Fruit fly (Drosophila melanogaster): ENCODE results near the gene PolA1.
A peak's percentile ranks its signal among the peaks of the same experiment; 100 is the strongest.

PolA1 gene

dm6 chr3R:21656492-21657484 is 14.8 kb downstream of the PolA1 start (continued):
- TF ChIP-seq esn (GFP tag; optimal IDR thresholded peaks at IDR 0.05) (peak; percentile 79), CG34406 (GFP tag; optimal IDR thresholded peaks at IDR 0.05) (peak; percentile 83), CG10631 (GFP tag; optimal IDR thresholded peaks at IDR 0.05) (peak; percentile 83), Sox102F (GFP tag; optimal IDR thresholded peaks at IDR 0.05) (peak; percentile 54), Sox15 (GFP tag; optimal IDR thresholded peaks at IDR 0.05) (peak; percentile 67), achi (GFP tag; optimal IDR thresholded peaks at IDR 0.05) (peak; percentile 73), Ets96B (tag; optimal IDR thresholded peaks at IDR 0.05) (peak; percentile 76), CG4318 (GFP tag; optimal IDR thresholded peaks at IDR 0.05) (peak; percentile 58), CG16779 (tag; optimal IDR thresholded peaks at IDR 0.05) (peak; percentile 7), CG9139 (GFP tag; optimal IDR thresholded peaks at IDR 0.05) (peak; percentile 41), Hr39 (GFP tag; optimal IDR thresholded peaks at IDR 0.05) (peak; percentile 58), svp (GFP tag) (peak; percentile 80), CG6276 (GFP tag; optimal IDR thresholded peaks at IDR 0.05) (peak; percentile 73), CG31627 (GFP tag; optimal IDR thresholded peaks at IDR 0.05) (peak; percentile 60), Eip78C (GFP tag) (peak; percentile 89), fd59A (GFP tag; optimal IDR thresholded peaks at IDR 0.05) (peak; percentile 35), eg (GFP tag; IDR thresholded peaks at IDR 0.05) (peak; percentile 38; the same call in 2 of the 3 replicates), Hr4 (GFP tag; optimal IDR thresholded peaks at IDR 0.05) (peak; percentile 66), CG15336 (GFP tag; IDR thresholded peaks at IDR 0.05) (peak; percentile 50; the same call in 1 of the 2 replicates), lz (GFP tag; optimal IDR thresholded peaks at IDR 0.05) (peak; percentile 64), CG3032 (tag; optimal IDR thresholded peaks at IDR 0.05) (peak; percentile 52)

DNA sequence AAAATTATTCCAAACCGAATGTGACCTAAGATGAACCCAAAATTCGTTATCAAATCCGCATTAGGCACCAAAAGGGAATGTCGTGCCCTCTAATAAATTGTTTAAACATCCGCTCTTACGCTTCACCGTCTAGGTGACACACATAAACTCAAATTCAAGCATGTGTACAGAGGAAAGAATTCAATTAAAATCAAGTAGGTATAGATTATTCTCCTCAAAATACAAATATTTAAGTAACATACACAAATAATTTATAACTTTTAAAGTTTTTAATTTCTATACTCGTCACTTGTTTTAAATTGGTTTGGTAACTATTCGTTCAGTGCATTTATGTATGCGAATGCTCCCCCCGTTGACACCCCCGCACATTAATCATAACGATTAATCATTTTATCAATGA is 16.2 kb downstream of the PolA1 start:
- TF ChIP-seq Gug (GFP tag; IDR thresholded peaks at IDR 0.05) (no peak), Smox (GFP tag; optimal IDR thresholded peaks at IDR 0.05) (peak; percentile 12), CG8119 (GFP tag; IDR thresholded peaks at IDR 0.05) (peak; percentile 45; the same call in 2 of the 3 replicates), fd85E (GFP tag; optimal IDR thresholded peaks at IDR 0.05) (no peak), CG6808 (GFP tag; optimal IDR thresholded peaks at IDR 0.05) (no peak), Met (GFP tag; optimal IDR thresholded peaks at IDR 0.05) (peak; percentile 19), spab (GFP tag; optimal IDR thresholded peaks at IDR 0.05) (no peak), Hr38 (GFP tag; optimal IDR thresholded peaks at IDR 0.05) (no peak), Eip75B (GFP tag; optimal IDR thresholded peaks at IDR 0.05) (no peak), CG8319 (GFP tag; optimal IDR thresholded peaks at IDR 0.05) (no peak), CG15336 (GFP tag; IDR thresholded peaks at IDR 0.05) (peak; percentile 68), vri (GFP tag; optimal IDR thresholded peaks at IDR 0.05) (no peak), Eip78C (GFP tag) (peak; percentile 78), salr (GFP tag; optimal IDR thresholded peaks at IDR 0.05) (no peak), Hr4 (GFP tag; optimal IDR thresholded peaks at IDR 0.05) (no peak), Eip93F (GFP tag; optimal IDR thresholded peaks at IDR 0.05) (no peak), CG32006 (GFP tag; optimal IDR thresholded peaks at IDR 0.05) (peak; percentile 5), achi (GFP tag; optimal IDR thresholded peaks at IDR 0.05) (no peak), CG6854 (GFP tag; optimal IDR thresholded peaks at IDR 0.05) (no peak), CG6792 (GFP tag; optimal IDR thresholded peaks at IDR 0.05) (no peak), CG10631 (GFP tag; optimal IDR thresholded peaks at IDR 0.05) (no peak), esn (GFP tag; optimal IDR thresholded peaks at IDR 0.05) (no peak), CG11294 (GFP tag; IDR thresholded peaks at IDR 0.05) (no peak), Lpt (GFP tag; optimal IDR thresholded peaks at IDR 0.05) (no peak), svp (GFP tag) (peak; percentile 58), CG10669 (GFP tag; optimal IDR thresholded peaks at IDR 0.05) (peak; percentile 18), lz (GFP tag; optimal IDR thresholded peaks at IDR 0.05) (no peak)
